Fruit fly (Drosophila melanogaster): Measurements from ENCODE around the gene H2.0.
A peak's percentile ranks its signal among the peaks of the same experiment; 100 is the strongest.

H2.0 gene

DNA sequence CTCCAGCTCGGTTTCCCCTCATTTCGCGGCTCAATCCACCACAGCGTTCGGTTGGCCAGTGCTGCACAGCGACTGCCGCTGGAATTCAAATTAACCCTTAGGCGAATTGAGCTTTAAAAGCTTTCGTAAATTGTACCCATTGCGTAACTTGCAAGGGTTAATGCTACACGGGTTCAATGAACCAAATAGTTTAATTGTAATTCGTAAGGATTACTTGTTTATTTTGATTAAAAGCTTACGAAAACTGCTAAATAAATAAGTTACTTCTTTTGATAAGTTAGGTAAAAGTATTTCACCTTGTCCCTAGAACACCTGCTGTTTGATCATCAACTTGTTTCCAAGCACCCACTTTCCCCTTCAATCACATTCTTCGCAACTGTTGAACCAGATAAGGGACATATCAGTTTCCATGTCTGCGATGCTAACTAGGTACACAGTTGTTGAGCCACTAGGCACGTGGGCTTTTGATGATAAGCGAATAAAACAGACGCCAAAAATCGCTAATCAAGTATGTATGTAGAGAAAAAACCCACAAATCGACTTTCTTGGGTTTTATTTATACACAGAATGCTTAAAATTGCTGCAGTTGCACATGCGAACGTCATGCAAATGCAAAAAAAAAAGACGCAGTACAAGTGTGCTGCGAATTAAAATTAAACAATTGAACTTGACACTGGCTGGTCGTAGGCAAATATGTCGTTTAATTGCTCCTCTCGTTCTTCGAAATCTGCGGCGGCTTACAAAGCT is 26.9 kb upstream of the H2.0 start, which contains the start of gene Pfas:
Gene Pfas, minus strand, starts transcription at position 79 of the 747 bp plus-strand sequence.
- peak; percentile 49; the same call in 2 of the 3 replicates for TF ChIP-seq eg (GFP tag; IDR thresholded peaks at IDR 0.05)
- TF ChIP-seq CG11902 (GFP tag; optimal IDR thresholded peaks at IDR 0.05) = no peak
- no peak for TF ChIP-seq fd85E (GFP tag; optimal IDR thresholded peaks at IDR 0.05)
- peak; percentile 25 for TF ChIP-seq achi (GFP tag; optimal IDR thresholded peaks at IDR 0.05)
- TF ChIP-seq CG11294 (GFP tag; IDR thresholded peaks at IDR 0.05) = peak; percentile 29; the same call in 1 of the 2 replicates
- TF ChIP-seq esn (GFP tag; optimal IDR thresholded peaks at IDR 0.05) = peak; percentile 76
- TF ChIP-seq CG6792 (GFP tag; optimal IDR thresholded peaks at IDR 0.05) = peak; percentile 60
- TF ChIP-seq CG32006 (GFP tag; optimal IDR thresholded peaks at IDR 0.05) = peak; percentile 54
- TF ChIP-seq vri (GFP tag; optimal IDR thresholded peaks at IDR 0.05) = peak; percentile 98
- TF ChIP-seq Blimp-1 (GFP tag; optimal IDR thresholded peaks at IDR 0.05) = peak; percentile 32
- TF ChIP-seq CG16779 (tag; optimal IDR thresholded peaks at IDR 0.05) = no peak
- TF ChIP-seq Sox102F (GFP tag; optimal IDR thresholded peaks at IDR 0.05) = peak; percentile 71
- peak; percentile 42 for TF ChIP-seq fd59A (GFP tag; optimal IDR thresholded peaks at IDR 0.05)
- no peak for TF ChIP-seq Met (GFP tag; optimal IDR thresholded peaks at IDR 0.05)
- no peak for TF ChIP-seq CG10631 (GFP tag; optimal IDR thresholded peaks at IDR 0.05)
- TF ChIP-seq CG3919 (GFP tag; optimal IDR thresholded peaks at IDR 0.05) = peak; percentile 66
- TF ChIP-seq acj6 (GFP tag; optimal IDR thresholded peaks at IDR 0.05) = peak; percentile 64
- TF ChIP-seq OdsH (GFP tag; optimal IDR thresholded peaks at IDR 0.05) = no peak
- TF ChIP-seq dsx (GFP tag; optimal IDR thresholded peaks at IDR 0.05; ENCODE audit: poor library complexity, severe bottlenecking) = no peak
- TF ChIP-seq CG7368 (GFP tag; optimal IDR thresholded peaks at IDR 0.05) = peak; percentile 37
- peak; percentile 8 for TF ChIP-seq Lpt (GFP tag; optimal IDR thresholded peaks at IDR 0.05)
- TF ChIP-seq CG34406 (GFP tag; optimal IDR thresholded peaks at IDR 0.05) = peak; percentile 25
- TF ChIP-seq salr (GFP tag; optimal IDR thresholded peaks at IDR 0.05) = no peak
- TF ChIP-seq Hr4 (GFP tag; optimal IDR thresholded peaks at IDR 0.05) = no peak
- peak; percentile 59 for TF ChIP-seq CG3032 (tag; optimal IDR thresholded peaks at IDR 0.05)
- peak; percentile 65 for TF ChIP-seq Sox14 (GFP tag; optimal IDR thresholded peaks at IDR 0.05)
- TF ChIP-seq CG8119 (GFP tag; IDR thresholded peaks at IDR 0.05) = no peak
- peak; percentile 1 for TF ChIP-seq CG8632 (GFP tag; optimal IDR thresholded peaks at IDR 0.05)
- peak in 1 of 2 experiments; percentile 43 for TF ChIP-seq ss (GFP tag; optimal IDR thresholded peaks at IDR 0.05)
- TF ChIP-seq cyc (GFP tag; optimal IDR thresholded peaks at IDR 0.05) = peak; percentile 52
- no peak for TF ChIP-seq CG8319 (GFP tag; optimal IDR thresholded peaks at IDR 0.05)
- peak; percentile 63 for TF ChIP-seq CG31627 (GFP tag; optimal IDR thresholded peaks at IDR 0.05)
- peak; percentile 40; the same call in 1 of the 2 replicates for TF ChIP-seq Gug (GFP tag; IDR thresholded peaks at IDR 0.05)
- peak; percentile 40 for TF ChIP-seq fkh (GFP tag; optimal IDR thresholded peaks at IDR 0.05)
- TF ChIP-seq CG1621 (tag; optimal IDR thresholded peaks at IDR 0.05) = peak; percentile 50
- no peak for TF ChIP-seq Sox15 (GFP tag; optimal IDR thresholded peaks at IDR 0.05)
- no peak for TF ChIP-seq CG10669 (GFP tag; optimal IDR thresholded peaks at IDR 0.05)
- peak; percentile 57 for TF ChIP-seq Hr39 (GFP tag; optimal IDR thresholded peaks at IDR 0.05)
- no peak for TF ChIP-seq dac (GFP tag; optimal IDR thresholded peaks at IDR 0.05)
- no peak for TF ChIP-seq Smox (GFP tag; optimal IDR thresholded peaks at IDR 0.05)
- no peak for TF ChIP-seq CG9139 (GFP tag; optimal IDR thresholded peaks at IDR 0.05)
- TF ChIP-seq CG6276 (GFP tag; optimal IDR thresholded peaks at IDR 0.05) = no peak
- no peak for TF ChIP-seq Eip93F (GFP tag; optimal IDR thresholded peaks at IDR 0.05)
- TF ChIP-seq Eip78C (GFP tag) = peak; percentile 90
- TF ChIP-seq spab (GFP tag; optimal IDR thresholded peaks at IDR 0.05) = no peak
- peak; percentile 52; the same call in 2 of the 3 replicates for TF ChIP-seq CG6163 (GFP tag; IDR thresholded peaks at IDR 0.05)
- no peak for TF ChIP-seq pdm3 (GFP tag; optimal IDR thresholded peaks at IDR 0.05)
- no peak for TF ChIP-seq Hr38 (GFP tag; optimal IDR thresholded peaks at IDR 0.05)
- TF ChIP-seq CG11762 (GFP tag; optimal IDR thresholded peaks at IDR 0.05; ENCODE audit: insufficient read depth) = no peak
- peak; percentile 29 for TF ChIP-seq Ets96B (tag; optimal IDR thresholded peaks at IDR 0.05)

All from whole organism, prepupa.